Fruit fly (Drosophila melanogaster): ENCODE results near the gene gnu.

gnu gene

DNA sequence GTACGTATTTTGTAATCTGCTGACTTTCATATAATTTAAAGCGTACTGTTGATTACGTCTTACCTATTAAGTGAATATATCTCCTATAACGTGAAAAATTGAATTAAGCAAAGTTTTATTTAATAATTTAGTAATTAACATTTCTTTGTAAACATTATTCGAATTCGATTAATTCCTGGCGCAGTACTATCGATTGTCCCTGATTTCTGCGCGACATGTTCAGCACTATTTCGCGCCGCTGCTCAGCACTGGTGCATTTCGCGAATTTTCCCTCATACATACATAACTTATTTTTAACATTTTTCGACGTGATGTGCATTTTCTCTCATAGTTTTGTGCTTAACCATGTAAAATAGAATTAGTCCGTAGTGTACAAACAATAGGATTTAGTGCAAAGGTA is 13.5 kb downstream of the gnu start, which contains the start of gene Helz (continued):
- TF ChIP-seq CG15011 (GFP tag; optimal IDR thresholded peaks at IDR 0.05) (no peak), mirr (GFP tag; optimal IDR thresholded peaks at IDR 0.05) (no peak), CG10431 (GFP tag; optimal IDR thresholded peaks at IDR 0.05) (no peak), Lhr (GFP tag; optimal IDR thresholded peaks at IDR 0.05) (no peak), pan (optimal IDR thresholded peaks at IDR 0.05) (no peak), pan (GFP tag; optimal IDR thresholded peaks at IDR 0.05 in 1 of 2, IDR thresholded peaks at IDR 0.05 in 1 of 2) (no peak), cas (GFP tag; IDR thresholded peaks at IDR 0.05) (no peak), CG11247 (GFP tag; IDR thresholded peaks at IDR 0.05) (peak; percentile 57), Bgb (GFP tag; IDR thresholded peaks at IDR 0.05; ENCODE audit: partially characterized antibody) (peak; percentile 35), Hsf (GFP tag; optimal IDR thresholded peaks at IDR 0.05) (no peak), odd (GFP tag; optimal IDR thresholded peaks at IDR 0.05) (no peak), CG4617 (GFP tag; optimal IDR thresholded peaks at IDR 0.05; ENCODE audit: borderline replicate concordance) (no peak), Ets65A (GFP tag) (peak; percentile 96), cad (GFP tag; optimal IDR thresholded peaks at IDR 0.05) (no peak), CG3281 (GFP tag; optimal IDR thresholded peaks at IDR 0.05) (no peak), CG10274 (GFP tag; optimal IDR thresholded peaks at IDR 0.05) (no peak), twi (tag; optimal IDR thresholded peaks at IDR 0.05) (no peak), CG18011 (GFP tag; optimal IDR thresholded peaks at IDR 0.05) (no peak), Eip74EF (GFP tag; optimal IDR thresholded peaks at IDR 0.05) (no peak), ftz-f1 (GFP tag; optimal IDR thresholded peaks at IDR 0.05) (no peak), BtbVII (GFP tag; optimal IDR thresholded peaks at IDR 0.05) (no peak), hkb (optimal IDR thresholded peaks at IDR 0.05) (no peak), hkb (GFP tag; IDR thresholded peaks at IDR 0.05) (no peak), stc (GFP tag; IDR thresholded peaks at IDR 0.05) (no peak), jigr1 (GFP tag; IDR thresholded peaks at IDR 0.05) (no peak), ERR (GFP tag; optimal IDR thresholded peaks at IDR 0.05) (no peak), vfl (GFP tag; optimal IDR thresholded peaks at IDR 0.05) (peak; percentile 54), Nf-YB (GFP tag; optimal IDR thresholded peaks at IDR 0.05) (no peak), al (GFP tag; IDR thresholded peaks at IDR 0.05) (no peak), gt (GFP tag; IDR thresholded peaks at IDR 0.05) (no peak), CG9876 (GFP tag; optimal IDR thresholded peaks at IDR 0.05) (no peak), crol (GFP tag; IDR thresholded peaks at IDR 0.05) (no peak), CG2875 (GFP tag; optimal IDR thresholded peaks at IDR 0.05) (no peak), Hr51 (GFP tag; optimal IDR thresholded peaks at IDR 0.05) (no peak), HLHmδ (GFP tag; optimal IDR thresholded peaks at IDR 0.05) (peak; percentile 40), amos (GFP tag; IDR thresholded peaks at IDR 0.05; ENCODE audit: partially characterized antibody) (peak; percentile 66), Ssrp (tag; optimal IDR thresholded peaks at IDR 0.05) (no peak), Gug (GFP tag; IDR thresholded peaks at IDR 0.05) (no peak), nmo (GFP tag; optimal IDR thresholded peaks at IDR 0.05) (no peak), CG12104 (GFP tag; optimal IDR thresholded peaks at IDR 0.05) (no peak), Ada2b (GFP tag; IDR thresholded peaks at IDR 0.05) (no peak), Atf6 (GFP tag; IDR thresholded peaks at IDR 0.05) (no peak), tll (GFP tag; optimal IDR thresholded peaks at IDR 0.05) (no peak), sob (GFP tag; IDR thresholded peaks at IDR 0.05) (peak; percentile 61), Atf3 (GFP tag; optimal IDR thresholded peaks at IDR 0.05) (no peak), CG12942 (GFP tag; optimal IDR thresholded peaks at IDR 0.05) (no peak), hb (GFP tag; IDR thresholded peaks at IDR 0.05; ENCODE audit: partially characterized antibody) (no peak), crp (GFP tag; optimal IDR thresholded peaks at IDR 0.05) (no peak), en (GFP tag; optimal IDR thresholded peaks at IDR 0.05) (no peak), CG9797 (GFP tag; optimal IDR thresholded peaks at IDR 0.05) (no peak), CG4854 (GFP tag; optimal IDR thresholded peaks at IDR 0.05) (no peak), ara (GFP tag; IDR thresholded peaks at IDR 0.05) (no peak)

All from whole organism, embryonic.